Fruit fly (Drosophila melanogaster) whole organism: ENCODE data around the gene CG43203.

Source experiments
- EcR ChIP-seq, 2 experiments: fragments of >200 bp; optimal IDR thresholded peaks; 2 replicates each; lab custom pipeline; 2017; ENCODE audit warnings: missing biosample characterization in 2 of 2, missing genetic modification characterization in 2 of 2, missing genetic modification reagents in 2 of 2
- usp ChIP-seq: fragments of >200 bp; optimal IDR thresholded peaks from 2 replicates; lab custom pipeline; 2017; ENCODE audit warnings: missing biosample characterization, missing genetic modification characterization, mixed read lengths

- no peak for TF ChIP-seq usp (GFP tag; lab: Kevin White, UChicago)
- no peak for TF ChIP-seq EcR (GFP tag; optimal IDR thresholded peaks at IDR 0.05; lab: Kevin White, UChicago)
Measured at dm6 chr3R:19387608-19388007, 33.8 kb downstream of the CG43203 start, which contains the start of gene CG3734.
